Fruit fly (Drosophila melanogaster) whole organism, pupa: ENCODE results near the gene CG43355.

ENCODE experiments used
- CG10348 ChIP-seq: fragments of 200-800 bp; sonication (Bioruptor generic); IDR thresholded peaks from 2 replicates; pipeline ENCODE4 v1.3.6; 2022; ENCODE audit warnings: missing biosample characterization, missing genetic modification characterization
- CG14655 ChIP-seq: fragments of 200-800 bp; sonication (Bioruptor generic); optimal IDR thresholded peaks from 3 replicates; lab custom pipeline; 2017; ENCODE audit warnings: mild to moderate bottlenecking, missing biosample characterization, missing genetic modification reagents, missing genetic modification characterization
- CG15710 ChIP-seq: fragments of 200-800 bp; sonication (Bioruptor generic); optimal IDR thresholded peaks from 2 replicates; lab custom pipeline; 2018; ENCODE audit warnings: missing biosample characterization, mild to moderate bottlenecking, missing genetic modification characterization, moderate library complexity
- CG34367 ChIP-seq: fragments of 200-800 bp; sonication (Bioruptor generic); optimal IDR thresholded peaks from 2 replicates; lab custom pipeline; 2018; ENCODE audit warnings: missing biosample characterization, mild to moderate bottlenecking, missing genetic modification characterization
- CG8159 ChIP-seq: fragments of 200-800 bp; sonication (Bioruptor generic); optimal IDR thresholded peaks from 3 replicates; lab custom pipeline; 2018; ENCODE audit warnings: missing biosample characterization, mild to moderate bottlenecking, missing genetic modification characterization, moderate library complexity
- CG9948 ChIP-seq: fragments of 200-800 bp; sonication (Bioruptor generic); optimal IDR thresholded peaks from 2 replicates; lab custom pipeline; 2018; ENCODE audit warnings: missing biosample characterization, mild to moderate bottlenecking, missing genetic modification characterization, moderate library complexity
- EcR ChIP-seq: fragments of 200-800 bp; sonication (Bioruptor generic); optimal IDR thresholded peaks from 3 replicates; lab custom pipeline; 2019; ENCODE audit warnings: missing biosample characterization, missing genetic modification characterization, mild to moderate bottlenecking, moderate library complexity, missing genetic modification reagents
- Pif1A ChIP-seq: fragments of 200-800 bp; sonication (Bioruptor generic); optimal IDR thresholded peaks from 3 replicates; lab custom pipeline; 2016; ENCODE audit warnings: missing biosample characterization, missing genetic modification characterization
- Pif1B ChIP-seq: fragments of 200-800 bp; sonication (Bioruptor generic); optimal IDR thresholded peaks from 3 replicates; lab custom pipeline; 2016; ENCODE audit warnings: missing biosample characterization, missing genetic modification characterization
- Snoo ChIP-seq: fragments of 200-800 bp; sonication (Bioruptor generic); optimal IDR thresholded peaks from 3 replicates; lab custom pipeline; 2017; ENCODE audit warnings: missing biosample characterization, mild to moderate bottlenecking, missing genetic modification characterization, inconsistent platforms
- fd96Ca ChIP-seq: fragments of 200-800 bp; sonication (Bioruptor generic); IDR thresholded peaks from 3 replicates; pipeline ENCODE4 v1.3.6; 2022; ENCODE audit warnings: missing biosample characterization, missing genetic modification characterization
- rn ChIP-seq: fragments of 200-800 bp; sonication (Bioruptor generic); IDR thresholded peaks from 2 replicates; pipeline ENCODE4 v1.3.6; 2022; ENCODE audit warnings: missing biosample characterization, missing genetic modification characterization

DNA sequence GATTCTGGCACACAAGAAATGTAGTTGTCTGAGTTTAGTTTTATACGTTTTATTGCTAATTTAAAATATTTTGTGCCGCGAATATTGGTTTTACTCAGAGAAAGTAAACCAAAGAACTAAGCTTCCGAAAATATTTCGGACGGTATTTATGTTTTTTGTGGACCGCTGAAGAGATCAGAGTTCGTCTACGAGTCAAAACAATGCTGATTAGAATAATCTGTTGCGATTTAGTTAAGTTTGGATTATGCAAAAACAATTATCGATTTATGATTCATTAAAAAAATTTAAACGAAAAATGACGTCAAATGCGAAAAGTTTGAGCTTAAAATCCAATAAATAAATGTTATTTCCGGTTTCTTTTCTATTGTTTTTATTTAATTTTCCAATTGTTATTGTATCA lies 38.2 kb downstream of the CG43355 start, which contains the start of gene CG43153:
- TF ChIP-seq CG15710 (tag; lab: Kevin White, UChicago), result no peak
- TF ChIP-seq CG34367 (tag; lab: Kevin White, UChicago), result no peak
- TF ChIP-seq Snoo (tag; lab: Kevin White, UChicago), result no peak
- TF ChIP-seq CG9948 (tag; lab: Kevin White, UChicago), result no peak
- TF ChIP-seq Pif1B (GFP tag; lab: Kevin White, UChicago), result no peak
- no peak for TF ChIP-seq CG8159 (tag; lab: Kevin White, UChicago)
- no peak for TF ChIP-seq Pif1A (GFP tag; lab: Kevin White, UChicago)
- TF ChIP-seq rn, result no peak
- no peak for TF ChIP-seq fd96Ca (GFP tag; lab: Robert Waterston, UW)
- no peak for TF ChIP-seq CG14655 (GFP tag; lab: Kevin White, UChicago)
- TF ChIP-seq EcR (GFP tag; lab: Kevin White, UChicago), result no peak
- no peak for TF ChIP-seq CG10348 (GFP tag; lab: Robert Waterston, UW)
